Worm (Caenorhabditis elegans): ENCODE data around the gene Y58A7A.3.

ce11 chrV:5088311-5088710, 7.6 kb upstream of the Y58A7A.3 start:
- TF ChIP-seq egl-27 (tag; optimal IDR thresholded peaks at IDR 0.05) (no peak), ama-1 (optimal IDR thresholded peaks at IDR 0.05) (no peak), nhr-11 (tag; optimal IDR thresholded peaks at IDR 0.05) (no peak), elt-3 (tag; optimal IDR thresholded peaks at IDR 0.05) (no peak), lin-13 (GFP tag; optimal IDR thresholded peaks at IDR 0.05) (no peak), lsy-2 (tag; optimal IDR thresholded peaks at IDR 0.05) (no peak), zag-1 (tag; optimal IDR thresholded peaks at IDR 0.05) (no peak), mab-5 (tag; optimal IDR thresholded peaks at IDR 0.05) (no peak), unc-62 (GFP tag; optimal IDR thresholded peaks at IDR 0.05) (no peak)

Measured in whole organism, L2 larva.